Worm (Caenorhabditis elegans) whole organism, L3 larva: Measurements from ENCODE around the gene F23B2.7.
A peak's percentile ranks its signal among the peaks of the same experiment; 100 is the strongest.

Experiments
- R02D3.7 ChIP-seq: fragments of 150-350 bp; optimal IDR thresholded peaks from 2 replicates; lab custom pipeline; 2014; ENCODE audit warnings: missing biosample characterization, missing genetic modification characterization
- ZK546.5 ChIP-seq: sonication (generic microtip); optimal IDR thresholded peaks from 2 replicates; lab custom pipeline; 2017; ENCODE audit warnings: missing biosample characterization, missing genetic modification characterization
- ama-1 ChIP-seq: fragments of 150-350 bp; optimal IDR thresholded peaks from 2 replicates; lab custom pipeline; 2018
- ceh-28 ChIP-seq: fragments of 150-350 bp; optimal IDR thresholded peaks from 2 replicates; lab custom pipeline; 2014; ENCODE audit warnings: missing biosample characterization, missing genetic modification reagents, missing genetic modification characterization
- ceh-9 ChIP-seq: sonication (generic microtip); optimal IDR thresholded peaks from 2 replicates; lab custom pipeline; 2018; ENCODE audit warnings: missing biosample characterization, missing genetic modification characterization
- egl-27 ChIP-seq: sonication (generic microtip); optimal IDR thresholded peaks from 4 replicates; lab custom pipeline; 2017; ENCODE audit warnings: missing biosample characterization, missing genetic modification reagents, missing genetic modification characterization
- elt-2 ChIP-seq: sonication (generic microtip); optimal IDR thresholded peaks from 2 replicates; lab custom pipeline; 2016; ENCODE audit warnings: missing genetic modification reagents, mild to moderate bottlenecking, missing genetic modification characterization, missing compliant biosample characterization
- elt-3 ChIP-seq, 3 experiments: fragments of 150-350 bp in 1 of 3; sonication (generic microtip) in 2 of 3; optimal IDR thresholded peaks; 2 replicates in 2 of 3; 4 replicates in 1 of 3; lab custom pipeline; 2014 to 2017; ENCODE audit warnings: missing biosample characterization in 3 of 3, missing genetic modification characterization in 3 of 3
- eor-1 ChIP-seq, 2 experiments: fragments of 150-350 bp; optimal IDR thresholded peaks; 2 replicates each; lab custom pipeline; 2014 to 2018; ENCODE audit warnings: missing biosample characterization in 2 of 2, missing genetic modification characterization in 2 of 2
- fkh-10 ChIP-seq: sonication (generic microtip); optimal IDR thresholded peaks from 2 replicates; lab custom pipeline; 2017; ENCODE audit warnings: missing biosample characterization, missing genetic modification reagents, missing genetic modification characterization
- fkh-2 ChIP-seq: fragments of 150-350 bp; optimal IDR thresholded peaks from 2 replicates; lab custom pipeline; 2014; ENCODE audit warnings: missing biosample characterization, missing genetic modification reagents, missing genetic modification characterization
- lin-15B ChIP-seq: fragments of 150-350 bp; optimal IDR thresholded peaks from 2 replicates; lab custom pipeline; 2014; ENCODE audit warnings: missing biosample characterization, missing genetic modification characterization
- nhr-25 ChIP-seq: sonication (generic microtip); optimal IDR thresholded peaks from 2 replicates; lab custom pipeline; 2017; ENCODE audit warnings: missing biosample characterization, missing genetic modification characterization

F23B2.7 gene

DNA sequence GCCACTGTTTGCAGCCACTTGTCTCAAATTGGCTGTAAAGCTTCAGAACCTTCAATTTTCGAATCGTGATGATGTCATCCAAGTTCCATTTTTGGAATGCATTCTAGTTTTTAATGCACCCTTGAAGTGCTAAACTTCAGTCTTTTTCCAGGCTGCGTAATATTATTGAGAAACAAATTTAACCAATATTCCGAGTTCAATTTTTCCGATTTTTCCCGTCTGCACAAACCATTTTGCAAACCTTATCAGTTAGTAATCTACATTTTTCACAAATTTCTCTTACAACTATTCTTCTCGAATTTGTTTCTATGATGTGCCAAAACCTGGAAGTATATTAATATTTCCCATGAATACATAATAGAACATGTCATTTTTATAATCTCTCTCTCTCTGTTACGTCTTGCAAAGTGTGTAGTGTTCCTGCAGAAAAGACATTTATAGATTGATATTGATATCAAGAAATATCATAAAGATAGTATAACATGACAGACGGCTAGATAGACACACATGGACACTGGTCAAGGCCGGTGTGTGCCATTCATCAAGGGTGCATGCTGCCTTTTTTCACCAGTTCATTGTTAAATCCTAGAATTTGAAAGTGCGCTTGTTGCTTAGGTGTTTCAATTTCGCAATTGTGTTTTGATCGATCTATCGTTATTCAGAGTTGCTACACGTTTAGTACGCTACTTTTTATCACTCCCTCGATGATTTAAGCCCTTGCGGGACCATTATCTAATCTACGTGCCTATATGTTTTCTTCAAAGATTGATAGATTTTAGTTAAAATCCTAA is 49.1 kb downstream of the F23B2.7 start:
- no peak for TF ChIP-seq R02D3.7 (tag; lab: Kevin White, UChicago)
- TF ChIP-seq lin-15B (tag; lab: Kevin White, UChicago), result no peak
- no peak for TF ChIP-seq ZK546.5 (tag; lab: Kevin White, UChicago)
- no peak for TF ChIP-seq ceh-28 (tag; lab: Kevin White, UChicago)
- TF ChIP-seq fkh-2 (tag; lab: Kevin White, UChicago), result no peak
- TF ChIP-seq elt-2 (tag; lab: Kevin White, UChicago), result peak; percentile 7
- no peak for TF ChIP-seq ceh-9
- TF ChIP-seq ama-1 (lab: Kevin White, UChicago), result peak; percentile 53
- TF ChIP-seq, all 47 proteins: peak for 2

DNA sequence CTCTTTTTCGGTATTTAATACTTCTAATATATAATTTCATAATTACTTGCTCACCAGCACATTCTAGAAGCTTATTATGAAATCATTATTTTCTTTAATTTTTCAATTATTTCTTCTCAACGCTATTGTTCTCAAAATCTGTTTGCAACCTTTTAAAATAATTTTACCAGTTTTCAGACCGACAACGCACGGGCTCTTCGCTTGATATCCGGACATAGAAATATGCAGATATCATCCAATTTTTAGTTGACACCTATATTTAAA is 49.6 kb downstream of the F23B2.7 start, which contains the start of gene wnk-1:
wnk-1 (plus strand) TSS at position 165 of the 264 bp plus-strand sequence.
- TF ChIP-seq fkh-10 (GFP tag; lab: Kevin White, UChicago), result no peak
- TF ChIP-seq eor-1 (tag; optimal IDR thresholded peaks at IDR 0.05; lab: Kevin White, UChicago), result no peak
- TF ChIP-seq egl-27 (tag; lab: Kevin White, UChicago), result no peak
- TF ChIP-seq fkh-2 (tag; lab: Kevin White, UChicago), result no peak
- no peak for TF ChIP-seq nhr-25 (tag; lab: Kevin White, UChicago)
- no peak for TF ChIP-seq elt-3 (tag; optimal IDR thresholded peaks at IDR 0.05; lab: Kevin White, UChicago)
- TF ChIP-seq, all 47 proteins: peak for 0
